Worm (Caenorhabditis elegans) whole organism, L2 larva: ENCODE measurements around the gene fic-1.

Experiments used
- C34F6.9 ChIP-seq: fragments of 150-350 bp; optimal IDR thresholded peaks from 2 replicates; lab custom pipeline; 2014; ENCODE audit warnings: missing biosample characterization, missing genetic modification characterization
- F13H6.1 ChIP-seq: sonication (generic microtip); optimal IDR thresholded peaks from 2 replicates; lab custom pipeline; 2016; ENCODE audit warnings: missing genetic modification characterization, missing compliant biosample characterization
- R02D3.7 ChIP-seq: fragments of 150-350 bp; optimal IDR thresholded peaks from 2 replicates; lab custom pipeline; 2014; ENCODE audit warnings: missing biosample characterization, missing genetic modification characterization
- Y55F3AM.14 ChIP-seq: fragments of 200-800 bp; sonication (Bioruptor generic); optimal IDR thresholded peaks from 2 replicates; lab custom pipeline; 2018; ENCODE audit warnings: mild to moderate bottlenecking, missing genetic modification characterization, missing compliant biosample characterization
- ZK546.5 ChIP-seq: sonication (generic microtip); optimal IDR thresholded peaks from 2 replicates; lab custom pipeline; 2017; ENCODE audit warnings: missing biosample characterization, missing genetic modification characterization
- alr-1 ChIP-seq: fragments of 150-350 bp; optimal IDR thresholded peaks from 2 replicates; lab custom pipeline; 2014; ENCODE audit warnings: missing biosample characterization, missing genetic modification characterization
- aly-2 ChIP-seq: fragments of 150-350 bp; optimal IDR thresholded peaks from 2 replicates; lab custom pipeline; 2014; ENCODE audit warnings: missing biosample characterization, missing genetic modification characterization
- ama-1 ChIP-seq: fragments of 150-350 bp; optimal IDR thresholded peaks from 2 replicates; lab custom pipeline; 2018; ENCODE audit warnings: inconsistent platforms
- blmp-1 ChIP-seq: sonication (generic microtip); optimal IDR thresholded peaks from 2 replicates; lab custom pipeline; 2017; ENCODE audit warnings: missing genetic modification characterization, mild to moderate bottlenecking, missing compliant biosample characterization, antibody characterized with exemption, moderate library complexity; ENCODE audit not compliant: insufficient read depth
- ceh-16 ChIP-seq: fragments of 150-350 bp; optimal IDR thresholded peaks from 2 replicates; lab custom pipeline; 2014; ENCODE audit warnings: missing biosample characterization, missing genetic modification characterization
- ceh-82 ChIP-seq: fragments of 150-350 bp; optimal IDR thresholded peaks from 2 replicates; lab custom pipeline; 2014; ENCODE audit warnings: missing biosample characterization, missing genetic modification characterization
- crh-2 ChIP-seq: sonication (generic microtip); optimal IDR thresholded peaks from 2 replicates; lab custom pipeline; 2017; ENCODE audit warnings: missing biosample characterization, missing genetic modification characterization
- dmd-4 ChIP-seq: sonication (generic microtip); optimal IDR thresholded peaks from 2 replicates; lab custom pipeline; 2017; ENCODE audit warnings: missing biosample characterization, missing genetic modification characterization
- egl-27 ChIP-seq: sonication (generic microtip); optimal IDR thresholded peaks from 3 replicates; lab custom pipeline; 2017; ENCODE audit warnings: missing biosample characterization, missing genetic modification reagents, missing genetic modification characterization
- elt-1 ChIP-seq: fragments of 150-350 bp; optimal IDR thresholded peaks from 2 replicates; lab custom pipeline; 2014; ENCODE audit warnings: missing biosample characterization, missing genetic modification characterization
- elt-3 ChIP-seq: sonication (generic microtip); optimal IDR thresholded peaks from 2 replicates; lab custom pipeline; 2017; ENCODE audit warnings: missing biosample characterization, missing genetic modification characterization
- fos-1 ChIP-seq: fragments of 150-350 bp; optimal IDR thresholded peaks from 2 replicates; lab custom pipeline; 2014; ENCODE audit warnings: missing biosample characterization, missing genetic modification characterization
- gmeb-1 ChIP-seq: fragments of 150-350 bp; optimal IDR thresholded peaks from 2 replicates; lab custom pipeline; 2014; ENCODE audit warnings: missing biosample characterization, missing genetic modification characterization
- lin-11 ChIP-seq: fragments of 150-350 bp; sonication (generic microtip); optimal IDR thresholded peaks from 2 replicates; lab custom pipeline; 2014; ENCODE audit warnings: missing biosample characterization, missing genetic modification characterization, inconsistent platforms, mixed read lengths
- lin-13 ChIP-seq: fragments of 150-350 bp; optimal IDR thresholded peaks from 2 replicates; lab custom pipeline; 2014; ENCODE audit warnings: missing biosample characterization, missing genetic modification reagents, missing genetic modification characterization
- lin-39 ChIP-seq: fragments of 150-350 bp; optimal IDR thresholded peaks from 2 replicates; lab custom pipeline; 2014; ENCODE audit warnings: missing biosample characterization, missing genetic modification reagents, missing genetic modification characterization
- lsy-2 ChIP-seq, 2 experiments: fragments of 150-350 bp in 1 of 2; sonication (generic microtip) in 1 of 2; optimal IDR thresholded peaks; 2 replicates each; lab custom pipeline; 2014 to 2017; ENCODE audit warnings: missing biosample characterization in 2 of 2, missing genetic modification characterization in 2 of 2
- mab-5 ChIP-seq: fragments of 150-350 bp; optimal IDR thresholded peaks from 2 replicates; lab custom pipeline; 2014; ENCODE audit warnings: missing biosample characterization, missing genetic modification characterization
- mbf-1 ChIP-seq: sonication (generic microtip); optimal IDR thresholded peaks from 2 replicates; lab custom pipeline; 2017; ENCODE audit warnings: missing biosample characterization, missing genetic modification characterization
- mdl-1 ChIP-seq, 2 experiments: fragments of 150-350 bp in 1 of 2; sonication (generic microtip) in 1 of 2; optimal IDR thresholded peaks; 2 replicates each; lab custom pipeline; 2017; ENCODE audit warnings: missing biosample characterization in 2 of 2, missing genetic modification characterization in 2 of 2
- nhr-10 ChIP-seq: sonication (generic microtip); optimal IDR thresholded peaks from 2 replicates; lab custom pipeline; 2017; ENCODE audit warnings: missing biosample characterization, missing genetic modification characterization
- nhr-11 ChIP-seq: fragments of 150-350 bp; optimal IDR thresholded peaks from 2 replicates; lab custom pipeline; 2014; ENCODE audit warnings: missing biosample characterization, missing genetic modification characterization
- nhr-12 ChIP-seq: fragments of 150-350 bp; optimal IDR thresholded peaks from 2 replicates; lab custom pipeline; 2014; ENCODE audit warnings: missing biosample characterization, missing genetic modification characterization
- nhr-129 ChIP-seq: fragments of 150-350 bp; optimal IDR thresholded peaks from 2 replicates; lab custom pipeline; 2014; ENCODE audit warnings: missing biosample characterization, missing genetic modification characterization
- nhr-21 ChIP-seq: fragments of 150-350 bp; optimal IDR thresholded peaks from 2 replicates; lab custom pipeline; 2014; ENCODE audit warnings: missing biosample characterization, missing genetic modification characterization
- nhr-23 ChIP-seq: fragments of 150-350 bp; optimal IDR thresholded peaks from 2 replicates; lab custom pipeline; 2014; ENCODE audit warnings: missing biosample characterization, missing genetic modification reagents, missing genetic modification characterization
- nhr-237 ChIP-seq: fragments of 150-350 bp; optimal IDR thresholded peaks from 2 replicates; lab custom pipeline; 2014; ENCODE audit warnings: missing biosample characterization, missing genetic modification characterization
- nhr-25 ChIP-seq: fragments of 150-350 bp; sonication (generic microtip); optimal IDR thresholded peaks from 3 replicates; lab custom pipeline; 2014; ENCODE audit warnings: missing biosample characterization, missing genetic modification characterization
- nhr-6 ChIP-seq: fragments of 150-350 bp; optimal IDR thresholded peaks from 2 replicates; lab custom pipeline; 2014; ENCODE audit warnings: missing biosample characterization, missing genetic modification characterization
- nhr-77 ChIP-seq: fragments of 150-350 bp; optimal IDR thresholded peaks from 2 replicates; lab custom pipeline; 2014; ENCODE audit warnings: missing biosample characterization, missing genetic modification characterization
- peb-1 ChIP-seq: fragments of 150-350 bp; optimal IDR thresholded peaks from 2 replicates; lab custom pipeline; 2014; ENCODE audit warnings: missing biosample characterization, missing genetic modification characterization
- sem-4 ChIP-seq: fragments of 150-350 bp; optimal IDR thresholded peaks from 2 replicates; lab custom pipeline; 2014; ENCODE audit warnings: missing biosample characterization, missing genetic modification reagents, missing genetic modification characterization
- skn-1 ChIP-seq: sonication (generic microtip); optimal IDR thresholded peaks from 2 replicates; lab custom pipeline; 2017; ENCODE audit warnings: missing biosample characterization, missing genetic modification characterization
- sma-3 ChIP-seq: sonication (generic microtip); optimal IDR thresholded peaks from 2 replicates; lab custom pipeline; 2016; ENCODE audit warnings: missing genetic modification reagents, missing genetic modification characterization, missing compliant biosample characterization
- sma-9 ChIP-seq, 2 experiments: fragments of 150-350 bp in 1 of 2; sonication (generic microtip) in 1 of 2; optimal IDR thresholded peaks; 2 replicates each; lab custom pipeline; 2014 to 2016; ENCODE audit warnings: missing genetic modification characterization in 2 of 2, mild to moderate bottlenecking in 1 of 2, missing biosample characterization in 1 of 2, missing compliant biosample characterization in 1 of 2, missing genetic modification reagents in 1 of 2, moderate library complexity in 1 of 2
- snpc-4 ChIP-seq: fragments of 150-350 bp; optimal IDR thresholded peaks from 2 replicates; lab custom pipeline; 2014; ENCODE audit warnings: missing biosample characterization, missing genetic modification characterization
- unc-39 ChIP-seq: fragments of 150-350 bp; optimal IDR thresholded peaks from 2 replicates; lab custom pipeline; 2014; ENCODE audit warnings: missing biosample characterization, missing genetic modification characterization
- unc-55 ChIP-seq: fragments of 150-350 bp; sonication (generic microtip); optimal IDR thresholded peaks from 3 replicates; lab custom pipeline; 2014; ENCODE audit warnings: missing biosample characterization, missing genetic modification reagents, missing genetic modification characterization
- unc-62 ChIP-seq: fragments of 150-350 bp; optimal IDR thresholded peaks from 2 replicates; lab custom pipeline; 2014; ENCODE audit warnings: missing biosample characterization, missing genetic modification reagents, missing genetic modification characterization
- zag-1 ChIP-seq: fragments of 150-350 bp; optimal IDR thresholded peaks from 2 replicates; lab custom pipeline; 2014; ENCODE audit warnings: missing biosample characterization, missing genetic modification characterization
- ztf-1 ChIP-seq: fragments of 200-800 bp; sonication (Bioruptor generic); conservative IDR thresholded peaks from 2 replicates; pipeline ENCODE4 v1.3.6; 2022; ENCODE audit warnings: missing genetic modification characterization, missing compliant biosample characterization
- ztf-11 ChIP-seq: sonication (generic microtip); optimal IDR thresholded peaks from 2 replicates; lab custom pipeline; 2017; ENCODE audit warnings: missing biosample characterization, missing genetic modification characterization
- ztf-4 ChIP-seq: fragments of 150-350 bp; optimal IDR thresholded peaks from 2 replicates; lab custom pipeline; 2014; ENCODE audit warnings: missing biosample characterization, missing genetic modification characterization

fic-1 gene

ce11 chrIV:10935853-10936491 is 1.3 kb upstream of the fic-1 start, which contains the start of gene lgg-2:
TSS of gene lgg-2 (minus strand) at chrIV:10935903.
- TF ChIP-seq lin-11 (tag; lab: Kevin White, UChicago), result peak; percentile 82
- no peak for TF ChIP-seq ztf-1
- TF ChIP-seq egl-27, result peak; percentile 97
- peak; percentile 21 for TF ChIP-seq ceh-82 (tag; lab: Kevin White, UChicago)
- peak; percentile 98 for TF ChIP-seq F13H6.1 (tag; lab: Kevin White, UChicago)
- TF ChIP-seq ztf-4, result peak; percentile 97
- TF ChIP-seq sma-9 (GFP tag; optimal IDR thresholded peaks at IDR 0.05; lab: Kevin White, UChicago), result peak; percentile 99
- TF ChIP-seq sma-9 (tag; optimal IDR thresholded peaks at IDR 0.05; lab: Kevin White, UChicago), result no peak
- TF ChIP-seq blmp-1 (tag; lab: Kevin White, UChicago), result peak; percentile 99
- TF ChIP-seq nhr-237 (tag; lab: Kevin White, UChicago), result no peak
- peak; percentile 53 for TF ChIP-seq lin-39 (tag; lab: Kevin White, UChicago)
- no peak for TF ChIP-seq aly-2 (tag; lab: Kevin White, UChicago)
- peak; percentile 38 for TF ChIP-seq nhr-12
- TF ChIP-seq nhr-77 (tag; lab: Kevin White, UChicago), result no peak
- TF ChIP-seq nhr-25 (tag; lab: Kevin White, UChicago), result peak; percentile 98
- TF ChIP-seq zag-1 (tag; lab: Kevin White, UChicago), result peak; percentile 78
- TF ChIP-seq elt-3, result no peak
- TF ChIP-seq peb-1 (tag; lab: Kevin White, UChicago), result no peak
- peak; percentile 99 for TF ChIP-seq C34F6.9 (tag; lab: Kevin White, UChicago)
- no peak for TF ChIP-seq ama-1 (lab: Kevin White, UChicago)
- TF ChIP-seq lin-13 (GFP tag; lab: Kevin White, UChicago), result peak; percentile 87
- TF ChIP-seq ceh-16 (tag; lab: Kevin White, UChicago), result peak; percentile 57
- peak; percentile 79 to 97 for TF ChIP-seq mdl-1 (tag; optimal IDR thresholded peaks at IDR 0.05; lab: Kevin White, UChicago)
- peak; percentile 98 for TF ChIP-seq nhr-129 (tag; lab: Kevin White, UChicago)
- TF ChIP-seq nhr-6, result peak; percentile 98
- peak; percentile 98 for TF ChIP-seq crh-2 (tag; lab: Kevin White, UChicago)
- peak; percentile 70 for TF ChIP-seq nhr-10
- TF ChIP-seq mab-5 (tag; lab: Kevin White, UChicago), result peak; percentile 92
- peak; percentile 4 for TF ChIP-seq ztf-11
- peak; percentile 80 for TF ChIP-seq unc-55 (GFP tag; lab: Kevin White, UChicago)
- peak; percentile 89 for TF ChIP-seq snpc-4
- peak; percentile 98 for TF ChIP-seq sma-3 (GFP tag; lab: Kevin White, UChicago)
- peak; percentile 56 for TF ChIP-seq alr-1 (tag; lab: Kevin White, UChicago)
- TF ChIP-seq nhr-21 (tag; lab: Kevin White, UChicago), result peak; percentile 98
- no peak for TF ChIP-seq unc-39 (tag; lab: Kevin White, UChicago)
- TF ChIP-seq mbf-1 (tag; lab: Kevin White, UChicago), result no peak
- peak; percentile 52 for TF ChIP-seq skn-1 (tag; lab: Kevin White, UChicago)
- peak; percentile 97 for TF ChIP-seq fos-1
- no peak for TF ChIP-seq ZK546.5
- no peak for TF ChIP-seq dmd-4 (tag; lab: Kevin White, UChicago)
- TF ChIP-seq gmeb-1, result peak; percentile 88
- TF ChIP-seq unc-62 (GFP tag; lab: Kevin White, UChicago), result peak; percentile 93
- TF ChIP-seq nhr-23 (tag; lab: Kevin White, UChicago), result no peak
- TF ChIP-seq R02D3.7 (tag; lab: Kevin White, UChicago), result no peak
- peak; percentile 75 to 95 for TF ChIP-seq lsy-2 (tag; optimal IDR thresholded peaks at IDR 0.05; lab: Kevin White, UChicago)
- TF ChIP-seq nhr-11, result no peak
- TF ChIP-seq Y55F3AM.14 (GFP tag; lab: Kevin White, UChicago), result peak; percentile 94
- no peak for TF ChIP-seq elt-1 (tag; lab: Kevin White, UChicago)
- peak; percentile 94 for TF ChIP-seq sem-4 (tag; lab: Kevin White, UChicago)
